Fruit fly (Drosophila melanogaster) whole organism, embryonic: ENCODE data around the gene Mic26-27.
A peak's percentile ranks its signal among the peaks of the same experiment; 100 is the strongest.

ENCODE experiments used
- Aef1 ChIP-seq: fragments of 200-800 bp; sonication (Bioruptor generic); IDR thresholded peaks from 3 replicates; pipeline ENCODE4 v1.3.6; 2022; ENCODE audit warnings: missing biosample characterization, missing genetic modification characterization
- BEAF-32 ChIP-seq: fragments of 200-800 bp; sonication (Bioruptor generic); optimal IDR thresholded peaks from 3 replicates; lab custom pipeline; 2017; ENCODE audit warnings: missing biosample characterization, missing genetic modification characterization, mild to moderate bottlenecking, moderate library complexity, missing genetic modification reagents
- BtbVII ChIP-seq: fragments of 200-800 bp; sonication (Bioruptor generic); optimal IDR thresholded peaks from 3 replicates; lab custom pipeline; 2017; ENCODE audit warnings: missing biosample characterization, mild to moderate bottlenecking, missing genetic modification characterization
- CG10462 ChIP-seq: fragments of 200-800 bp; sonication (Bioruptor generic); optimal IDR thresholded peaks from 2 replicates; lab custom pipeline; 2016; ENCODE audit warnings: missing biosample characterization, missing genetic modification characterization
- CG11085 ChIP-seq: fragments of 200-800 bp; sonication (Bioruptor generic); IDR thresholded peaks from 2 replicates; pipeline ENCODE4 v1.3.6; 2022; ENCODE audit warnings: missing biosample characterization, missing genetic modification characterization
- CG11723 ChIP-seq: fragments of 200-800 bp; sonication (Bioruptor generic); optimal IDR thresholded peaks from 2 replicates; lab custom pipeline; 2017; ENCODE audit warnings: missing biosample characterization, mild to moderate bottlenecking, missing genetic modification characterization
- CG15011 ChIP-seq: fragments of 200-800 bp; sonication (Bioruptor generic); optimal IDR thresholded peaks from 3 replicates; lab custom pipeline; 2018; ENCODE audit warnings: missing biosample characterization, mild to moderate bottlenecking, missing genetic modification characterization
- CG15514 ChIP-seq: fragments of 200-800 bp; sonication (Bioruptor generic); optimal IDR thresholded peaks from 3 replicates; lab custom pipeline; 2017; ENCODE audit warnings: missing biosample characterization, missing genetic modification characterization, mild to moderate bottlenecking, moderate library complexity, missing genetic modification reagents
- CG16779 ChIP-seq: fragments of 200-800 bp; sonication (Bioruptor generic); IDR thresholded peaks from 2 replicates; pipeline ENCODE4 v1.3.6; 2022; ENCODE audit warnings: missing biosample characterization, missing genetic modification characterization
- CG16815 ChIP-seq: fragments of 200-800 bp; sonication (Bioruptor generic); optimal IDR thresholded peaks from 3 replicates; lab custom pipeline; 2017; ENCODE audit warnings: missing biosample characterization, mild to moderate bottlenecking, missing genetic modification characterization
- CG18476 ChIP-seq: fragments of 200-800 bp; sonication (Bioruptor generic); optimal IDR thresholded peaks from 2 replicates; lab custom pipeline; 2016; ENCODE audit warnings: missing biosample characterization, mild to moderate bottlenecking, missing genetic modification characterization
- CG30431 ChIP-seq: fragments of 200-800 bp; sonication (Bioruptor generic); optimal IDR thresholded peaks from 2 replicates; lab custom pipeline; 2017; ENCODE audit warnings: missing biosample characterization, missing genetic modification characterization
- CG5953 ChIP-seq: fragments of 200-800 bp; sonication (Bioruptor generic); IDR thresholded peaks from 2 replicates; pipeline ENCODE4 v1.3.6; 2022; ENCODE audit warnings: missing biosample characterization, missing genetic modification characterization
- CG7786 ChIP-seq: fragments of 200-800 bp; sonication (Bioruptor generic); optimal IDR thresholded peaks from 2 replicates; lab custom pipeline; 2016; ENCODE audit warnings: missing biosample characterization, missing genetic modification characterization
- CG8290 ChIP-seq, 3 experiments: fragments of 200-800 bp; sonication (Bioruptor generic); optimal IDR thresholded peaks; 2 replicates each; lab custom pipeline; 2016 to 2019; ENCODE audit warnings: missing biosample characterization in 3 of 3, missing genetic modification characterization in 3 of 3, mild to moderate bottlenecking in 2 of 3, moderate library complexity in 1 of 3
- CG9609 ChIP-seq: fragments of 200-800 bp; sonication (Bioruptor generic); optimal IDR thresholded peaks from 3 replicates; lab custom pipeline; 2016; ENCODE audit warnings: missing biosample characterization, missing genetic modification characterization
- CG9817 ChIP-seq: fragments of 200-800 bp; sonication (Bioruptor generic); optimal IDR thresholded peaks from 2 replicates; lab custom pipeline; 2018; ENCODE audit warnings: missing biosample characterization, mild to moderate bottlenecking, missing genetic modification characterization, moderate library complexity
- CG9876 ChIP-seq: fragments of 200-800 bp; sonication (Bioruptor generic); optimal IDR thresholded peaks from 2 replicates; lab custom pipeline; 2016; ENCODE audit warnings: missing biosample characterization, missing genetic modification characterization
- Dip2 ChIP-seq: fragments of 200-800 bp; sonication (Bioruptor generic); IDR thresholded peaks from 2 replicates; pipeline ENCODE4 v1.3.6; 2022; ENCODE audit warnings: missing biosample characterization, missing genetic modification characterization
- Dp ChIP-seq: fragments of 200-800 bp; sonication (Bioruptor generic); optimal IDR thresholded peaks from 2 replicates; lab custom pipeline; 2018; ENCODE audit warnings: missing biosample characterization, mild to moderate bottlenecking, missing genetic modification characterization, moderate library complexity
- Ets65A ChIP-seq: fragments of 200-800 bp; sonication (Bioruptor generic); peaks from one replicate; lab custom pipeline; 2016; ENCODE audit warnings: missing biosample characterization, missing genetic modification characterization
- Gsc ChIP-seq: fragments of 200-800 bp; sonication (Bioruptor generic); IDR thresholded peaks from 2 replicates; pipeline ENCODE4 v1.3.6; 2022; ENCODE audit warnings: missing biosample characterization, missing genetic modification characterization
- HHEX ChIP-seq: fragments of 200-800 bp; sonication (Bioruptor generic); optimal IDR thresholded peaks from 3 replicates; lab custom pipeline; 2017; ENCODE audit warnings: missing biosample characterization, mild to moderate bottlenecking, missing genetic modification characterization, missing genetic modification reagents
- Hr78 ChIP-seq, 2 experiments: fragments of 200-800 bp in 1 of 2; fragments of >200 bp in 1 of 2; sonication (Bioruptor generic) in 1 of 2; optimal IDR thresholded peaks; 2 replicates each; lab custom pipeline; 2017 to 2019; ENCODE audit warnings: missing biosample characterization in 2 of 2, missing genetic modification characterization in 2 of 2, mild to moderate bottlenecking in 1 of 2, moderate library complexity in 1 of 2
- Max ChIP-seq: fragments of 200-800 bp; sonication (Bioruptor generic); optimal IDR thresholded peaks from 2 replicates; lab custom pipeline; 2016; ENCODE audit warnings: missing biosample characterization, mild to moderate bottlenecking, missing genetic modification characterization
- Neu2 ChIP-seq: fragments of 200-800 bp; sonication (Bioruptor generic); optimal IDR thresholded peaks from 3 replicates; lab custom pipeline; 2016; ENCODE audit warnings: missing biosample characterization, missing genetic modification characterization, borderline replicate concordance
- Ptx1 ChIP-seq: fragments of 200-800 bp; sonication (Bioruptor generic); IDR thresholded peaks from 2 replicates; pipeline ENCODE4 v1.3.6; 2022; ENCODE audit warnings: missing biosample characterization, missing genetic modification characterization
- Six4 ChIP-seq: fragments of 200-800 bp; sonication (Bioruptor generic); optimal IDR thresholded peaks from 2 replicates; lab custom pipeline; 2016; ENCODE audit warnings: missing biosample characterization, missing genetic modification characterization
- Sry-β ChIP-seq: fragments of 200-800 bp; sonication (Bioruptor generic); optimal IDR thresholded peaks from 2 replicates; lab custom pipeline; 2018; ENCODE audit warnings: missing biosample characterization, mild to moderate bottlenecking, missing genetic modification characterization, moderate library complexity
- btn ChIP-seq: fragments of 200-800 bp; sonication (Bioruptor generic); optimal IDR thresholded peaks from 2 replicates; lab custom pipeline; 2016; ENCODE audit warnings: missing biosample characterization, missing genetic modification characterization
- chif ChIP-seq, 2 experiments: fragments of 200-800 bp; sonication (Bioruptor generic); optimal IDR thresholded peaks; 3 replicates each; lab custom pipeline; 2016; ENCODE audit warnings: missing biosample characterization in 2 of 2, missing genetic modification characterization in 2 of 2
- dysf ChIP-seq: fragments of 200-800 bp; sonication (Bioruptor generic); IDR thresholded peaks from 3 replicates; pipeline ENCODE4 v1.3.6; 2022; ENCODE audit warnings: missing biosample characterization, missing genetic modification characterization
- emc ChIP-seq: fragments of 200-800 bp; sonication (Bioruptor generic); optimal IDR thresholded peaks from 2 replicates; lab custom pipeline; 2016; ENCODE audit warnings: missing biosample characterization, missing genetic modification characterization
- hth ChIP-seq: fragments of >200 bp; optimal IDR thresholded peaks from 2 replicates; lab custom pipeline; 2017; ENCODE audit warnings: inconsistent platforms
- insv ChIP-seq, 2 experiments: fragments of 200-800 bp; sonication (Bioruptor generic); optimal IDR thresholded peaks; 3 replicates each; lab custom pipeline; 2016 to 2018; ENCODE audit warnings: missing biosample characterization in 2 of 2, missing genetic modification characterization in 2 of 2
- pita ChIP-seq: fragments of 200-800 bp; sonication (Bioruptor generic); optimal IDR thresholded peaks from 2 replicates; lab custom pipeline; 2017; ENCODE audit warnings: missing biosample characterization, mild to moderate bottlenecking, missing genetic modification characterization
- prd ChIP-seq, 3 experiments: fragments of >200 bp in 2 of 3; fragments of 200-800 bp in 1 of 3; sonication (Bioruptor generic) in 1 of 3; optimal IDR thresholded peaks in 2 of 3; IDR thresholded peaks in 1 of 3; 2 replicates in 2 of 3; 3 replicates in 1 of 3; pipeline versions ENCODE4 v1.3.6 to Lab custom; 2017 to 2022; ENCODE audit warnings: missing biosample characterization in 1 of 3, missing genetic modification characterization in 1 of 3
- pros ChIP-seq: fragments of 200-800 bp; sonication (Bioruptor generic); optimal IDR thresholded peaks from 3 replicates; lab custom pipeline; 2019; ENCODE audit warnings: missing biosample characterization, mild to moderate bottlenecking, missing genetic modification characterization, moderate library complexity
- pum ChIP-seq: fragments of 200-800 bp; sonication (Bioruptor generic); optimal IDR thresholded peaks from 2 replicates; lab custom pipeline; 2016; ENCODE audit warnings: missing biosample characterization, missing genetic modification characterization
- pzg ChIP-seq: fragments of 200-800 bp; sonication (Bioruptor generic); optimal IDR thresholded peaks from 3 replicates; lab custom pipeline; 2018; ENCODE audit warnings: missing biosample characterization, mild to moderate bottlenecking, missing genetic modification characterization, moderate library complexity
- row ChIP-seq: fragments of 200-800 bp; sonication (Bioruptor generic); IDR thresholded peaks from 3 replicates; pipeline ENCODE4 v1.3.6; 2022; ENCODE audit warnings: missing biosample characterization, missing genetic modification characterization
- ssp ChIP-seq: fragments of 200-800 bp; sonication (Bioruptor generic); IDR thresholded peaks from 2 replicates; pipeline ENCODE4 v1.3.6; 2022; ENCODE audit warnings: missing biosample characterization, missing genetic modification characterization
- stwl ChIP-seq: fragments of 200-800 bp; sonication (Bioruptor generic); optimal IDR thresholded peaks from 3 replicates; lab custom pipeline; 2018; ENCODE audit warnings: missing biosample characterization, mild to moderate bottlenecking, missing genetic modification characterization, moderate library complexity
- ttk ChIP-seq: fragments of 200-800 bp; sonication (Bioruptor generic); IDR thresholded peaks from 2 replicates; pipeline ENCODE4 v2.1.2; 2022; ENCODE audit warnings: missing biosample characterization, missing genetic modification characterization
- twi ChIP-seq: fragments of 200-800 bp; optimal IDR thresholded peaks from 2 replicates; lab custom pipeline; 2019; ENCODE audit warnings: missing biosample characterization, mild to moderate bottlenecking, missing genetic modification characterization, moderate library complexity
- tx ChIP-seq: fragments of 200-800 bp; sonication (Bioruptor generic); optimal IDR thresholded peaks from 2 replicates; lab custom pipeline; 2016; ENCODE audit warnings: missing biosample characterization, missing genetic modification characterization
- z ChIP-seq: fragments of 200-800 bp; sonication (Bioruptor generic); IDR thresholded peaks from 3 replicates; pipeline ENCODE4 v1.3.6; 2022; ENCODE audit warnings: missing biosample characterization, missing genetic modification characterization
- zfh1 ChIP-seq: fragments of 200-800 bp; sonication (Bioruptor generic); IDR thresholded peaks from 3 replicates; pipeline ENCODE4 v1.3.6; 2022; ENCODE audit warnings: missing biosample characterization, missing genetic modification characterization

The Mic26-27 gene

DNA sequence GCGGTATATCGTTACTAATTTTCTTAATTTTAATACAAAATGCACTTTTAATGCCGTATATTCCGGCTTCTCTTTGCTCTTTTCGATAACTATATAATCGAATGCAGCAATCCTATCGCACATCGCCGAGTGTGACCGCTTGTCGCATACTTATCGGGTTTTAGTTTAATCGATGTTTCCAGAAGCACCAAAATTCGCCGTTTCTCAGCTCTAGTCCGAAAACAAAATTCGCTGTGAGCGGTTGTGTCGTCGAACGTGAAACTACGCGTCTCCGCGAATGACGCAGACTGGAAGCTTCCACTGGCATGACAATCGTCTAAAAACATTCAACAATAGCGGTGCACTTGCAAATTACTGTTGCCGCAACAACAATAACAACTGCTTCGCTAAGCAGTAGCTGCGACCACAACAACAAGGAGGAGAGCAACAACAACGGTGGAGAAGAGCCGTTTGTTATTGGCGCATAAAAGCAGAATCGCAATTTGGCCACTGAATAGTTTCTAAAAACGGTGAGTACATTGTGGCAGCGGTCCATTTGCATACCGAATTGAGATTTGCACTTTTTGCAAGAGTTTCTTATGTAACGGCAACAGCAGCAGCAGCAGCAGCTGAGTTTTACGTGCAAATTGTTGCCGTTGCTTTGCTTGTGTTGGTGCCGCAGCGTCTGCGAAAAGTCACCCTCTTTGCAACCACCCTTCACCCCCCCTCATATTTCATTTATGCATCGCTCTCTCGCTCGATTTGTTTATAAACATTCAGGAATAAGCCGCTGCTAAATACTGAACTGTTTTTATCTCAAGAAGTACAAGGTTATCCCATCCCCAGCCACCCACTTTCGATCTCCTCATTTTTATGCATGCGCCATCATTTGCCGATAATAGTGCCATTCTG, 40.4 kb upstream of the Mic26-27 start, which contains the start of gene sra (continued):
- TF ChIP-seq pzg (GFP tag; lab: Kevin White, UChicago) (peak; percentile 95), z (GFP tag; lab: Robert Waterston, UW) (no peak), stwl (tag; lab: Kevin White, UChicago) (peak; percentile 97), chif (GFP tag; optimal IDR thresholded peaks at IDR 0.05; lab: Kevin White, UChicago) (peak in 1 of 2 experiments; percentile 7), CG15514 (GFP tag; lab: Kevin White, UChicago) (peak; percentile 68), Sry-β (GFP tag; lab: Kevin White, UChicago) (no peak), CG16815 (GFP tag; lab: Kevin White, UChicago) (no peak), CG30431 (GFP tag; lab: Kevin White, UChicago) (no peak), emc (no peak), CG9817 (tag; lab: Kevin White, UChicago) (no peak), BtbVII (GFP tag; lab: Kevin White, UChicago) (no peak), tx (peak; percentile 16), hth (no peak), Gsc (GFP tag; lab: Robert Waterston, UW) (no peak), CG11085 (GFP tag; lab: Robert Waterston, UW) (peak; percentile 27; the same call in 1 of the 2 replicates), ssp (GFP tag; lab: Robert Waterston, UW) (no peak), twi (no peak), zfh1 (GFP tag; lab: Robert Waterston, UW) (no peak), row (GFP tag; lab: Robert Waterston, UW) (peak; percentile 38; the same call in 2 of the 3 replicates), CG16779 (GFP tag; lab: Robert Waterston, UW) (peak; percentile 52; the same call in 1 of the 2 replicates), Dp (GFP tag; lab: Kevin White, UChicago) (peak; percentile 46), prd (optimal IDR thresholded peaks at IDR 0.05; lab: Kevin White, UChicago) (no peak), prd (GFP tag; IDR thresholded peaks at IDR 0.05; lab: Robert Waterston, UW) (no peak; the same call in 2 of the 3 replicates), Ptx1 (GFP tag; lab: Robert Waterston, UW) (0 out of 2 replicates have a peak, but pooled peaks have one; percentile 10), CG9876 (GFP tag; lab: Kevin White, UChicago) (no peak), Hr78 (GFP tag; optimal IDR thresholded peaks at IDR 0.05; lab: Kevin White, UChicago) (no peak), insv (GFP tag; optimal IDR thresholded peaks at IDR 0.05; lab: Kevin White, UChicago) (no peak), CG5953 (GFP tag; lab: Robert Waterston, UW) (no peak), BEAF-32 (GFP tag; lab: Kevin White, UChicago) (peak; percentile 94), pita (GFP tag; lab: Kevin White, UChicago) (no peak), pum (GFP tag; lab: Kevin White, UChicago) (no peak), btn (no peak), HHEX (GFP tag; lab: Kevin White, UChicago) (no peak), pros (GFP tag; lab: Kevin White, UChicago) (no peak), ttk (no peak), Max (GFP tag; lab: Kevin White, UChicago) (no peak), dysf (GFP tag; lab: Robert Waterston, UW) (no peak), Six4 (GFP tag; lab: Kevin White, UChicago) (no peak), Aef1 (GFP tag; lab: Robert Waterston, UW) (no peak), CG15011 (GFP tag; lab: Kevin White, UChicago) (no peak), CG8290 (GFP tag; optimal IDR thresholded peaks at IDR 0.05; lab: Kevin White, UChicago) (peak; percentile 3), CG8290 (tag; optimal IDR thresholded peaks at IDR 0.05; lab: Kevin White, UChicago) (peak in 1 of 2 experiments; percentile 80), Dip2 (GFP tag; lab: Robert Waterston, UW) (no peak), CG10462 (no peak), CG18476 (GFP tag; lab: Kevin White, UChicago) (no peak), Ets65A (GFP tag; lab: Kevin White, UChicago) (peak; percentile 85), Neu2 (GFP tag; lab: Kevin White, UChicago) (no peak), CG9609 (GFP tag; lab: Kevin White, UChicago) (no peak), CG7786 (GFP tag; lab: Kevin White, UChicago) (peak; percentile 32), CG11723 (no peak)
